Worm (Caenorhabditis elegans) whole organism, L3 larva: ENCODE measurements around the gene rcs-1.

Source experiments
- aly-2 ChIP-seq: fragments of 150-350 bp; optimal IDR thresholded peaks from 2 replicates; lab custom pipeline; 2014; ENCODE audit warnings: missing biosample characterization, missing genetic modification characterization
- lin-39 ChIP-seq: fragments of 150-350 bp; optimal IDR thresholded peaks from 2 replicates; lab custom pipeline; 2018; ENCODE audit warnings: missing biosample characterization, missing genetic modification reagents, missing genetic modification characterization
- nhr-67 ChIP-seq: fragments of 150-350 bp; optimal IDR thresholded peaks from 2 replicates; lab custom pipeline; 2014; ENCODE audit warnings: missing biosample characterization, missing genetic modification characterization
- snpc-4 ChIP-seq: fragments of 150-350 bp; optimal IDR thresholded peaks from 2 replicates; lab custom pipeline; 2014; ENCODE audit warnings: missing biosample characterization, missing genetic modification characterization

- TF ChIP-seq nhr-67 (tag; lab: Kevin White, UChicago) = no peak
- TF ChIP-seq snpc-4 = no peak
- TF ChIP-seq aly-2 (tag; lab: Kevin White, UChicago) = no peak
- TF ChIP-seq lin-39 (tag; lab: Kevin White, UChicago) = peak; percentile 13
These were observed 31.5 kb downstream of the rcs-1 start, which contains the start of gene R04E5.7 for ce11 chrX:8796699-8797282.
